Worm (Caenorhabditis elegans): Measurements from ENCODE around the gene irld-38.

The irld-38 gene

DNA sequence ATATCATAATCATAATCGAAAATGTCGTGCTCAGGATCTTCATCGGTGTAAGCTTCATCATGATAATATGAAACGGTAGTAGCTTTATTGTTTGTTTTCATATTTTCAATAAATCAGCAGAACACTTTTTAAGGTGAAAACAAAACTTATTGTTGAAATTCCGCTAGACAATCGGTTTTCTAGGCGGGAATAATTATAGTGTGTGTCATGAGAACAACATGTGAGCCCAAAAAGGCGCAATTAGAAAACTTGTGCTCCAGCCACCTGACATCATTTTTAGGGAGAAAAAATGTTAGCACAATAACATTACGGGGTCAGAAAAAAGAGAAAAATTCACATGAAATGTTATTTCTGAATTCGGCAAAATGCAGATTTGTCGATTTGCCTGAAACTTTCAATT lies 2.0 kb upstream of the irld-38 start, which contains the start of gene srw-8:
Gene srw-8 (minus strand): TSS at position 101 of the 400 bp plus-strand sequence.
- no peak for TF ChIP-seq nhr-12 (tag; optimal IDR thresholded peaks at IDR 0.05)
- TF ChIP-seq lsy-2 (tag; optimal IDR thresholded peaks at IDR 0.05), result no peak
- no peak for TF ChIP-seq lin-13 (tag; optimal IDR thresholded peaks at IDR 0.05)
- TF ChIP-seq ztf-11 (tag; optimal IDR thresholded peaks at IDR 0.05), result no peak
- no peak for TF ChIP-seq hlh-1 (tag; optimal IDR thresholded peaks at IDR 0.05)
- TF ChIP-seq cnd-1 (tag; optimal IDR thresholded peaks at IDR 0.05), result no peak
- TF ChIP-seq lin-32 (GFP tag; optimal IDR thresholded peaks at IDR 0.05), result no peak
- TF ChIP-seq ham-2 (GFP tag; optimal IDR thresholded peaks at IDR 0.05), result no peak
- TF ChIP-seq mab-5 (tag; optimal IDR thresholded peaks at IDR 0.05), result no peak
- no peak for TF ChIP-seq unc-62 (GFP tag; optimal IDR thresholded peaks at IDR 0.05)
- TF ChIP-seq sptf-1 (tag; optimal IDR thresholded peaks at IDR 0.05), result no peak
- TF ChIP-seq unc-120 (tag; optimal IDR thresholded peaks at IDR 0.05; ENCODE audit: poor library complexity, severe bottlenecking), result no peak
- no peak for TF ChIP-seq sem-2 (GFP tag; optimal IDR thresholded peaks at IDR 0.05)
- TF ChIP-seq zip-8 (tag; optimal IDR thresholded peaks at IDR 0.05), result no peak
- no peak for TF ChIP-seq unc-39 (tag; optimal IDR thresholded peaks at IDR 0.05)
- no peak for TF ChIP-seq pha-4 (tag; optimal IDR thresholded peaks at IDR 0.05)
- no peak for TF ChIP-seq mls-2 (tag; optimal IDR thresholded peaks at IDR 0.05)
- no peak for TF ChIP-seq ces-1 (GFP tag; optimal IDR thresholded peaks at IDR 0.05)
- no peak for TF ChIP-seq mep-1 (tag; optimal IDR thresholded peaks at IDR 0.05)

DNA sequence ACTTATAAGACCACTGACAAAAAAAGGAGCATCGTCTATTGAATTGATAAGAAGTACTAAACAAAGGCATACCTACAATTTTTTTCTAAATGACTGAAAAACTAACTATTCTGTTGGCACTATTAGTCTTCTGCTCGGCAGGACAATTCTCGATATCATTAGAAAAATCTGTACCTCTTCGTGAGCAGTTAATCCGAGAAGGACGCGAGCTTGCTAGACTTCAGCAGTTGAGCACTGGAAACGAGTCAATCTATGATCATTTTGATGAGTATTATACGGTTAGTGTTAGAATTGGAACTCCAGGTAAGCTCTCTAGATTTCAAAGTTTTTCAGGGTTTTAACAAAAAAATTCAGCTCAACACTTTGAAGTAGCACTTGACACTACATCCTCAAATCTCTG lies 4.0 kb downstream of the irld-38 start, which contains the start of gene asp-7:
Gene asp-7 (plus strand): TSS at position 81 of the 400 bp plus-strand sequence.
- TF ChIP-seq mep-1 (tag; optimal IDR thresholded peaks at IDR 0.05), result no peak

DNA sequence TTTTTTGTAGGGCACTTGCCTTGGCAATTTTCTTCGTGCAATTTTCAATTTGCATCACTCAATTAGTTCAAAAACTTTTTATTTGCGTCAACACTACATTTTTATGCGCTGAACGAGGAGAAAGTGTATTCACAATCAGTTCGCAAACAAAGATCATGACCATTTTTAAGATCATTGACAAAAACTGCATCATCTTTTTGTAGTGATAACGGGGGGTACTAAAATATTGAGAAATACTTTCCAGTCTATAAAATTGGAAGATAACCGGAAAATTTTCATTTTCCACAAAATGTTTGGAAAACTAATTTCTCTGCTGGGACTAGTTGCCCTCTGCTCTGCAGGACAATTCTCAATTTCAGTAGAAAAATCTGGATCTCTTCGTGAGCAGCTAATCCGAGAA lies 8.0 kb downstream of the irld-38 start, which contains the start of gene asp-8:
Gene asp-8 (plus strand): TSS at position 276 of the 400 bp plus-strand sequence.
- TF ChIP-seq nhr-2 (tag; optimal IDR thresholded peaks at IDR 0.05), result no peak
- no peak for TF ChIP-seq pha-4 (tag; optimal IDR thresholded peaks at IDR 0.05)
- TF ChIP-seq lsy-2 (tag; optimal IDR thresholded peaks at IDR 0.05), result no peak
- no peak for TF ChIP-seq mls-2 (tag; optimal IDR thresholded peaks at IDR 0.05)
- no peak for TF ChIP-seq M03D4.4 (tag; optimal IDR thresholded peaks at IDR 0.05)
- no peak for TF ChIP-seq ham-2 (GFP tag; optimal IDR thresholded peaks at IDR 0.05)

DNA sequence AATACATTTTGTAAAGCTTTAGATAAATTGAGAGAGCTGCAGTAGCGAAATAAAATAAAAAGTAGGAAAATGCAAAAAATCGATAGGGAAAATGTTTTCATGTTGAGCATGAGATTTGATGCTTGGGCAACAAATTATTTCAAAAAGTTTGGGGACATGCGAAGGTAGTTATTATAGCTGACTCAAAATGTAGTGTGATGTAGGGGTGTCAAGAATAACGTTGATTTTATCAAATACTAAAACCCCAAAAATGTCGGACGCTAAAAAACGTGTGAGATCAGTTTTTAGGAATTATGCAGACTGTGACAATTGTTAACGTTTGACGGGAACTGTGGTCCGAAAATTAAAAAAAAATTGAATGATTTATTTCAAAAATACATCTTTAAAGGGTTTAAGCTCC lies 10.9 kb downstream of the irld-38 start, which contains the start of gene irld-12:
Gene irld-12 (minus strand): TSS at position 101 of the 400 bp plus-strand sequence.
- no peak for TF ChIP-seq lin-32 (GFP tag; optimal IDR thresholded peaks at IDR 0.05)
- no peak for TF ChIP-seq nhr-28 (tag; optimal IDR thresholded peaks at IDR 0.05)
- TF ChIP-seq unc-62 (GFP tag; optimal IDR thresholded peaks at IDR 0.05), result no peak
- no peak for TF ChIP-seq mep-1 (tag; optimal IDR thresholded peaks at IDR 0.05)
- no peak for TF ChIP-seq drap-1 (GFP tag; optimal IDR thresholded peaks at IDR 0.05)
- TF ChIP-seq ceh-83 (GFP tag; optimal IDR thresholded peaks at IDR 0.05), result no peak
- no peak for TF ChIP-seq nhr-237 (tag; optimal IDR thresholded peaks at IDR 0.05)
- no peak for TF ChIP-seq mls-2 (tag; optimal IDR thresholded peaks at IDR 0.05)
- TF ChIP-seq ztf-11 (tag; optimal IDR thresholded peaks at IDR 0.05), result no peak
- TF ChIP-seq zip-8 (tag; optimal IDR thresholded peaks at IDR 0.05), result no peak
- TF ChIP-seq elt-3 (tag; optimal IDR thresholded peaks at IDR 0.05), result no peak
- no peak for TF ChIP-seq nhr-2 (tag; optimal IDR thresholded peaks at IDR 0.05)
- no peak for TF ChIP-seq sptf-1 (tag; optimal IDR thresholded peaks at IDR 0.05)
- no peak for TF ChIP-seq flh-1 (GFP tag; optimal IDR thresholded peaks at IDR 0.05)
- TF ChIP-seq hlh-1 (tag; optimal IDR thresholded peaks at IDR 0.05), result no peak
- TF ChIP-seq nhr-12 (tag; optimal IDR thresholded peaks at IDR 0.05), result no peak
- no peak for TF ChIP-seq mab-5 (tag; optimal IDR thresholded peaks at IDR 0.05)
- no peak for TF ChIP-seq ham-2 (GFP tag; optimal IDR thresholded peaks at IDR 0.05)
- TF ChIP-seq lsy-2 (tag; optimal IDR thresholded peaks at IDR 0.05), result no peak
- no peak for TF ChIP-seq tbx-8 (GFP tag; optimal IDR thresholded peaks at IDR 0.05)

DNA sequence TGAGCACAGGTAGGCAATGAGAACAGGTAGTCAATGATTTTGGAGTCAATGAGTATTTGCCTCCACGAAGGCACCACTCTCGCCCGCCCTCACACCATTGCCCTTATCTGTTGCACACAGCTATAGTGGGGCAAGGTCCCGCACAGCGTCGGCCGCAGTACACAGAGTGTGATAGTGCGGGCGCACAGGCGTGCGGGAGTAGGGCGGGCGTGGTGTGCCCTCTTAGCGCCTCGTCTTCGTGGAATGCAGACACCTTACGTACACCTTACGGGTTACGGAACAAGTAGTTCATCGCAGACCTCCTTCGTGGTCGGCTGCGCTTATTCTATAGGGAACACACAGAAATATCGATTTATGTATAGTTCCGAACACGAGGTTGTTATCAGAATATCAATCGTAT lies 14.3 kb downstream of the irld-38 start:
- TF ChIP-seq lin-32 (GFP tag; optimal IDR thresholded peaks at IDR 0.05), result no peak
- TF ChIP-seq nhr-12 (tag; optimal IDR thresholded peaks at IDR 0.05), result no peak

DNA sequence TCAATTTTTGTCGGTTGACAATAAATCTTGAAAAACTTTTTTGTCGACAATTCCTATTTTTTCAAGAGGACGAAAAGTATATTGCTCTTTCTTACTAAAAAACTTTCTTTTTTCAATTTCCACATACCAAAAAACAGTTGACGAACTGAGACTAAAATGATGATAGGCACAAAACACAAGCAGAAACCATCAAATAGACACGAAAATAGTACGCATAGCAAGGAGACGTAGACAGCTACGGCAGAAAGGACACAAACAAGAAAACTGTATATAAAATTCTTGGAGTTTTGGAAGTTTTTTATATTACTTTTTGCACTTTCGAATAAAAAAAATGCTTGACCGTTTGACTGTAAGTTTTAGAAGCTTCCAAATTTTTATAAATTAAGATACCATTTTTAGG lies 18.1 kb downstream of the irld-38 start, which contains the start of gene K12D9.1:
Gene K12D9.1 (plus strand): TSS at position 301 of the 400 bp plus-strand sequence.
- TF ChIP-seq ztf-11 (tag; optimal IDR thresholded peaks at IDR 0.05) (no peak), zip-8 (tag; optimal IDR thresholded peaks at IDR 0.05) (no peak), M03D4.4 (tag; optimal IDR thresholded peaks at IDR 0.05) (no peak), nhr-237 (tag; optimal IDR thresholded peaks at IDR 0.05) (no peak), nhr-28 (tag; optimal IDR thresholded peaks at IDR 0.05) (no peak), tbx-8 (GFP tag; optimal IDR thresholded peaks at IDR 0.05) (no peak), bed-3 (GFP tag; optimal IDR thresholded peaks at IDR 0.05) (no peak)

Measured in whole organism, mixed stage, embryonic.